Worm (Caenorhabditis elegans) whole organism, L2 larva: ENCODE data around the gene srj-15.

Source experiments
- ZK546.5 ChIP-seq: sonication (generic microtip); optimal IDR thresholded peaks from 2 replicates; lab custom pipeline; 2017; ENCODE audit warnings: missing biosample characterization, missing genetic modification characterization
- egl-27 ChIP-seq: sonication (generic microtip); optimal IDR thresholded peaks from 3 replicates; lab custom pipeline; 2017; ENCODE audit warnings: missing biosample characterization, missing genetic modification reagents, missing genetic modification characterization
- nhr-12 ChIP-seq: fragments of 150-350 bp; optimal IDR thresholded peaks from 2 replicates; lab custom pipeline; 2014; ENCODE audit warnings: missing biosample characterization, missing genetic modification characterization
- nhr-25 ChIP-seq: fragments of 150-350 bp; sonication (generic microtip); optimal IDR thresholded peaks from 3 replicates; lab custom pipeline; 2014; ENCODE audit warnings: missing biosample characterization, missing genetic modification characterization
- skn-1 ChIP-seq: sonication (generic microtip); optimal IDR thresholded peaks from 2 replicates; lab custom pipeline; 2017; ENCODE audit warnings: missing biosample characterization, missing genetic modification characterization
- unc-55 ChIP-seq: fragments of 150-350 bp; sonication (generic microtip); optimal IDR thresholded peaks from 3 replicates; lab custom pipeline; 2014; ENCODE audit warnings: missing biosample characterization, missing genetic modification reagents, missing genetic modification characterization

- peak; percentile 59 for TF ChIP-seq unc-55
- TF ChIP-seq egl-27: no peak
- TF ChIP-seq ZK546.5 (tag; lab: Kevin White, UChicago): no peak
- no peak for TF ChIP-seq nhr-25
- no peak for TF ChIP-seq nhr-12
- no peak for TF ChIP-seq skn-1 (tag; lab: Kevin White, UChicago)
Measured at ce11 chrV:1943465-1943864, 21.2 kb downstream of the srj-15 start.
